Fruit fly (Drosophila melanogaster): Measurements from ENCODE around the gene CG32982.
A peak's percentile ranks its signal among the peaks of the same experiment; 100 is the strongest.

The CG32982 gene

DNA sequence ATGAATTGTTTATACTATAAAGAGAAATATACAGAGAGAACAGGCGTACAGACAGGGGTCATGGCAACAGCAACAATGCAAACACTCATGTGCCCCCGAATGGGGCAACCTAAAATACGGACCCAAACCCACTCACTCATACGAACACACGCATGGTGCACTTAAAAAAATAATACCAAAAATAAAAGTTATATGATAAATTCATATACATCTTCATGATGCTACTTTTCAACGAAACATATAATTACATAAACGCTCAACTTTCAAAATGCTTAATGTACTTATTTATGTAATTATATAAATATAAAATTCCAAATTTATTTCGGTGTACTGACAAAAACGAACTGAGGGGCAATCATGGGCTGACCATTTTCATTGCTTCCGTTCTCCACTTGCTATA lies 7.6 kb downstream of the CG32982 start (continued):
- no peak for TF ChIP-seq Kr (GFP tag; optimal IDR thresholded peaks at IDR 0.05)
- peak; percentile 81 for TF ChIP-seq CG15601 (tag; optimal IDR thresholded peaks at IDR 0.05)
- TF ChIP-seq CG12659 (GFP tag; optimal IDR thresholded peaks at IDR 0.05), result peak; percentile 43
- TF ChIP-seq CG14667 (GFP tag; IDR thresholded peaks at IDR 0.05), result no peak; the same call in 1 of the 2 replicates
- TF ChIP-seq disco-r (GFP tag; optimal IDR thresholded peaks at IDR 0.05), result no peak
- peak; percentile 58 for TF ChIP-seq CG18619 (GFP tag; optimal IDR thresholded peaks at IDR 0.05)
- peak; percentile 67 for TF ChIP-seq CG4820 (GFP tag; optimal IDR thresholded peaks at IDR 0.05)
- peak; percentile 32; the same call in 1 of the 2 replicates for TF ChIP-seq CG14014 (GFP tag; IDR thresholded peaks at IDR 0.05)
- TF ChIP-seq Deaf1 (tag; optimal IDR thresholded peaks at IDR 0.05), result peak; percentile 54
- TF ChIP-seq CG11398 (GFP tag; optimal IDR thresholded peaks at IDR 0.05), result no peak
- peak; percentile 35; the same call in 1 of the 2 replicates for TF ChIP-seq CG3847 (GFP tag; IDR thresholded peaks at IDR 0.05)
- TF ChIP-seq slou (GFP tag; optimal IDR thresholded peaks at IDR 0.05), result peak; percentile 13
- peak; percentile 45; the same call in 1 of the 2 replicates for TF ChIP-seq CG1024 (GFP tag; IDR thresholded peaks at IDR 0.05)
- TF ChIP-seq CG12219 (GFP tag; optimal IDR thresholded peaks at IDR 0.05), result peak; percentile 36
- TF ChIP-seq CG18599 (GFP tag; optimal IDR thresholded peaks at IDR 0.05), result peak; percentile 71
- peak; percentile 25 for TF ChIP-seq nom (GFP tag; optimal IDR thresholded peaks at IDR 0.05)
- TF ChIP-seq CG2712 (tag; optimal IDR thresholded peaks at IDR 0.05), result peak; percentile 94
- no peak for TF ChIP-seq CG6791 (GFP tag; IDR thresholded peaks at IDR 0.05; ENCODE audit: partially characterized antibody)
- TF ChIP-seq cwo (GFP tag; optimal IDR thresholded peaks at IDR 0.05), result peak; percentile 54
- no peak for TF ChIP-seq CG6175 (GFP tag; IDR thresholded peaks at IDR 0.05)
- TF ChIP-seq CG10209 (GFP tag; optimal IDR thresholded peaks at IDR 0.05), result peak; percentile 71
- TF ChIP-seq CG15073 (GFP tag; optimal IDR thresholded peaks at IDR 0.05), result no peak
- no peak for TF ChIP-seq ham (GFP tag; IDR thresholded peaks at IDR 0.05)
- TF ChIP-seq CG10543 (GFP tag; optimal IDR thresholded peaks at IDR 0.05), result no peak
- TF ChIP-seq NfI (GFP tag; optimal IDR thresholded peaks at IDR 0.05), result peak; percentile 29
- TF ChIP-seq CG13775 (GFP tag; optimal IDR thresholded peaks at IDR 0.05), result peak; percentile 50
- TF ChIP-seq tna (GFP tag; IDR thresholded peaks at IDR 0.05; ENCODE audit: partially characterized antibody), result no peak
- TF ChIP-seq ac (GFP tag; optimal IDR thresholded peaks at IDR 0.05), result no peak
- no peak for TF ChIP-seq bigmax (GFP tag; optimal IDR thresholded peaks at IDR 0.05)
- TF ChIP-seq Spps (tag; optimal IDR thresholded peaks at IDR 0.05), result peak; percentile 86
- TF ChIP-seq CG10979 (tag; optimal IDR thresholded peaks at IDR 0.05), result peak; percentile 89
- peak; percentile 57; the same call in 1 of the 2 replicates for TF ChIP-seq gt (GFP tag; IDR thresholded peaks at IDR 0.05)
- TF ChIP-seq CG9932 (GFP tag; IDR thresholded peaks at IDR 0.05), result no peak
- TF ChIP-seq dmrt99B (tag; optimal IDR thresholded peaks at IDR 0.05), result peak; percentile 86
- TF ChIP-seq CG10565 (GFP tag; optimal IDR thresholded peaks at IDR 0.05), result no peak
- TF ChIP-seq CG10274 (GFP tag; optimal IDR thresholded peaks at IDR 0.05), result no peak
- peak; percentile 79 for TF ChIP-seq CG10267 (tag; optimal IDR thresholded peaks at IDR 0.05)
- TF ChIP-seq Hr51 (GFP tag; optimal IDR thresholded peaks at IDR 0.05), result peak in 1 of 2 experiments; percentile 84
- TF ChIP-seq crol (GFP tag; IDR thresholded peaks at IDR 0.05), result peak; percentile 31; the same call in 1 of the 2 replicates
- TF ChIP-seq CG34376 (GFP tag; optimal IDR thresholded peaks at IDR 0.05), result no peak
- TF ChIP-seq salm (tag; optimal IDR thresholded peaks at IDR 0.05), result peak; percentile 72
- peak; percentile 16 for TF ChIP-seq CTCF (GFP tag; optimal IDR thresholded peaks at IDR 0.05)
- TF ChIP-seq tin (GFP tag; optimal IDR thresholded peaks at IDR 0.05), result peak; percentile 65
- peak; percentile 81 for TF ChIP-seq fd96Cb (tag; optimal IDR thresholded peaks at IDR 0.05)
- no peak for TF ChIP-seq al (GFP tag; IDR thresholded peaks at IDR 0.05)

Data from whole organism, embryonic.